Worm (Caenorhabditis elegans): ENCODE measurements around the gene frpr-7.
A peak's percentile ranks its signal among the peaks of the same experiment; 100 is the strongest.

Gene frpr-7

DNA sequence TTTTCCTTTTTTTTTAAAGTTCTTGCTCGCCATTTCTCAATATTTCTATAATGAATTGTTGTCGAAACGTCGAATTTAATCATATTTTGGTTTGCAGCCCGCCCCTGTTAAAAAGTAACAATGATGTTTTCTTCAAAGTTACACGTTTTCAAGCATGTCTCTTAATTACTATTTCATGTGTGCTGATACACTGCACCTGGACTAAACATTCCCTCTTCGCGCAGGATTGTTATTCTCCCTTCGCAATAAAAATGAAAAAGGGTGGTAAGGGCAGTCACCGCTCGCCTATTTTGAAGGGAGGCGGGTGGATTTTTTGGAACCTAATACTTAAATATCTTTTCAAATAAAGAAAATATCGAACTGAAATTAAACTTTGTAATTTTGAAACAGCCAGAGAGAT lies 34.2 kb downstream of the frpr-7 start (continued):
- TF ChIP-seq C04F5.9 (tag; optimal IDR thresholded peaks at IDR 0.05) (no peak), elt-2 (tag; optimal IDR thresholded peaks at IDR 0.05) (no peak), grh-1 (GFP tag; IDR thresholded peaks at IDR 0.05) (peak; percentile 47; the same call in 1 of the 2 replicates), snpc-4 (tag; optimal IDR thresholded peaks at IDR 0.05) (no peak), nhr-11 (tag; optimal IDR thresholded peaks at IDR 0.05) (no peak), pax-3 (tag; optimal IDR thresholded peaks at IDR 0.05) (no peak), dsc-1 (tag; optimal IDR thresholded peaks at IDR 0.05) (peak; percentile 84), sox-4 (tag; optimal IDR thresholded peaks at IDR 0.05) (peak; percentile 60), nhr-84 (tag; optimal IDR thresholded peaks at IDR 0.05) (no peak), aha-1 (tag; optimal IDR thresholded peaks at IDR 0.05) (no peak), xbp-1 (tag; optimal IDR thresholded peaks at IDR 0.05) (peak; percentile 45), jun-1 (tag; optimal IDR thresholded peaks at IDR 0.05) (no peak), pqm-1 (tag; optimal IDR thresholded peaks at IDR 0.05) (no peak), unc-130 (tag; optimal IDR thresholded peaks at IDR 0.05) (no peak), unc-86 (tag; optimal IDR thresholded peaks at IDR 0.05) (peak; percentile 29), ceh-90 (tag; optimal IDR thresholded peaks at IDR 0.05) (no peak), nhr-28 (tag; optimal IDR thresholded peaks at IDR 0.05) (no peak), unc-98 (GFP tag; IDR thresholded peaks at IDR 0.05) (no peak), sptf-1 (tag; optimal IDR thresholded peaks at IDR 0.05) (no peak), blmp-1 (tag; optimal IDR thresholded peaks at IDR 0.05) (no peak), irx-1 (tag; optimal IDR thresholded peaks at IDR 0.05) (peak; percentile 34), Y116A8C.19 (tag; optimal IDR thresholded peaks at IDR 0.05; ENCODE audit: borderline replicate concordance) (no peak)

DNA sequence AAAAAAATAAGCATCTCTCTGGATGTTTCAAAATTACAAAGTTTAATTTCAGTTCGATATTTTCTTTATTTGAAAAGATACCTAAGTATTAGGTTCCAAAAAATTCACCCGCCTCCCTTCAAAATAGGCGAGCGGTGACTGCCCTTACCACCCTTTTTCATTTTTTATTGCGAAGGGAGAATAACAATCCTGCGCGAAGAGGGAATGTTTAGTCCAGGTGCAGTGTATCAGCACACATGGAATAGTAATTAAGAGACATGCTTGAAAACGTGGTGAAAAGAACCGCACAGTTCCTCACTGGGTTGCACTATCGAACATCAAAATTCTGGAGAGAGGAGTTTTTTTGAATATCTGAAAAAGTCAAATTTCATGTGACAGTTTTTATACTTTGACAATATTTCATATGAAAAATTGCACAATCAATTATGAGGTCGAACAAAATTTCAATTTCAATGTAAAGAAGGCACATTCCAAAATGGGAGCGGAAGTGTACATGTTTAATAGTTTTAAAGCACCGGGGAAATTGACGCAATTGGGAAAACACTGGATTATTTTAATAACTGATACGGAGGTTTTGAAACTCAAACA lies 35.2 kb downstream of the frpr-7 start:
- TF ChIP-seq mef-2 (tag; optimal IDR thresholded peaks at IDR 0.05) (no peak), nhr-11 (tag; optimal IDR thresholded peaks at IDR 0.05) (peak; percentile 77), elt-2 (tag; optimal IDR thresholded peaks at IDR 0.05) (peak; percentile 66), hlh-4 (tag; optimal IDR thresholded peaks at IDR 0.05) (no peak), fos-1 (tag; optimal IDR thresholded peaks at IDR 0.05) (peak; percentile 65), tlp-1 (tag; optimal IDR thresholded peaks at IDR 0.05) (no peak), sup-37 (GFP tag; optimal IDR thresholded peaks at IDR 0.05) (peak; percentile 68), pqm-1 (tag; optimal IDR thresholded peaks at IDR 0.05) (no peak), C04F5.9 (tag; optimal IDR thresholded peaks at IDR 0.05) (peak; percentile 57), nhr-84 (tag; optimal IDR thresholded peaks at IDR 0.05) (no peak), hlh-17 (GFP tag; optimal IDR thresholded peaks at IDR 0.05; ENCODE audit: borderline replicate concordance) (no peak), dpl-1 (GFP tag; optimal IDR thresholded peaks at IDR 0.05) (peak in 2 of 3 experiments; percentile 8 to 19), hpl-2 (GFP tag; optimal IDR thresholded peaks at IDR 0.05) (peak; percentile 57), unc-62 (GFP tag; optimal IDR thresholded peaks at IDR 0.05) (no peak), C34B4.2 (tag; optimal IDR thresholded peaks at IDR 0.05) (no peak), sox-4 (tag; optimal IDR thresholded peaks at IDR 0.05) (peak; percentile 92), ama-1 (optimal IDR thresholded peaks at IDR 0.05) (no peak), pag-3 (tag; optimal IDR thresholded peaks at IDR 0.05; ENCODE audit: borderline replicate concordance, insufficient read depth) (no peak), zip-4 (GFP tag; optimal IDR thresholded peaks at IDR 0.05) (peak; percentile 82), dsc-1 (tag; optimal IDR thresholded peaks at IDR 0.05) (peak; percentile 98), unc-130 (tag; optimal IDR thresholded peaks at IDR 0.05) (no peak), sptf-1 (tag; optimal IDR thresholded peaks at IDR 0.05) (no peak), ztf-11 (tag; optimal IDR thresholded peaks at IDR 0.05) (peak in 1 of 2 experiments; percentile 69), mdl-1 (tag; optimal IDR thresholded peaks at IDR 0.05) (peak in 1 of 2 experiments; percentile 36), snu-23 (GFP tag; optimal IDR thresholded peaks at IDR 0.05) (peak; percentile 96), nhr-12 (tag; optimal IDR thresholded peaks at IDR 0.05) (no peak), ces-1 (GFP tag; optimal IDR thresholded peaks at IDR 0.05) (no peak), isw-1 (GFP tag; IDR thresholded peaks at IDR 0.05) (peak; percentile 77), lin-13 (GFP tag; optimal IDR thresholded peaks at IDR 0.05) (peak; percentile 61), efl-3 (GFP tag; optimal IDR thresholded peaks at IDR 0.05) (peak; percentile 59), lin-39 (tag; optimal IDR thresholded peaks at IDR 0.05) (peak; percentile 78), nhr-71 (tag; optimal IDR thresholded peaks at IDR 0.05) (peak; percentile 92), aly-2 (tag; optimal IDR thresholded peaks at IDR 0.05) (peak; percentile 42), xbp-1 (tag; optimal IDR thresholded peaks at IDR 0.05) (peak; percentile 80), zag-1 (tag; optimal IDR thresholded peaks at IDR 0.05) (no peak), fkh-8 (tag; optimal IDR thresholded peaks at IDR 0.05) (peak; percentile 77), blmp-1 (tag; optimal IDR thresholded peaks at IDR 0.05) (no peak), unc-30 (tag; optimal IDR thresholded peaks at IDR 0.05) (no peak), skn-1 (tag; optimal IDR thresholded peaks at IDR 0.05) (peak; percentile 67), nhr-28 (tag; optimal IDR thresholded peaks at IDR 0.05) (no peak), irx-1 (tag; optimal IDR thresholded peaks at IDR 0.05) (peak; percentile 90)
